Worm (Caenorhabditis elegans) whole organism, L2 larva: ENCODE measurements around the gene Y17G7B.17.

Experiments
- elt-3 ChIP-seq: sonication (generic microtip); optimal IDR thresholded peaks from 2 replicates; lab custom pipeline; 2017; ENCODE audit warnings: missing biosample characterization, missing genetic modification characterization
- lin-11 ChIP-seq: fragments of 150-350 bp; sonication (generic microtip); optimal IDR thresholded peaks from 2 replicates; lab custom pipeline; 2014; ENCODE audit warnings: missing biosample characterization, missing genetic modification characterization, inconsistent platforms, mixed read lengths
- lin-13 ChIP-seq: fragments of 150-350 bp; optimal IDR thresholded peaks from 2 replicates; lab custom pipeline; 2014; ENCODE audit warnings: missing biosample characterization, missing genetic modification reagents, missing genetic modification characterization
- nhr-11 ChIP-seq: fragments of 150-350 bp; optimal IDR thresholded peaks from 2 replicates; lab custom pipeline; 2014; ENCODE audit warnings: missing biosample characterization, missing genetic modification characterization
- nhr-12 ChIP-seq: fragments of 150-350 bp; optimal IDR thresholded peaks from 2 replicates; lab custom pipeline; 2014; ENCODE audit warnings: missing biosample characterization, missing genetic modification characterization

DNA sequence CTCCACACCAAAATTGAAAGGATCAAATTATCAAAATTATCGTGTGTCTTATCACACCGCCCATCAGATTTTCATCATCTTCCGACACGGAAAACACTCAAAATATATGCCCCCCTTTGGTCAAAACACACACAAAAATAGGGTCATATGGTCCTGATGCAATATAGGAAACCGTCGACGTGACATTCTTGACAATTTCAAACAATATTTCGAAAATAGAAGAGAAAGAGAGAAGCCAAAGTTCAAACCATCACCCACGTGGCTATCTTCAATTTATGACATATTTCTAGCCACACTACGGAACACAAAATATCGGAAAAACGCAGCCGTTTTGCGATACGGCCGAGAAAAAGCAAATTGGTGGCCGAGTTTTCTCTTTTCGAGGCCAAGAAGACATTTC lies 49.2 kb downstream of the Y17G7B.17 start:
- no peak for TF ChIP-seq nhr-11 (tag; lab: Kevin White, UChicago)
- TF ChIP-seq lin-11 (tag; lab: Kevin White, UChicago), result no peak
- TF ChIP-seq lin-13 (GFP tag; lab: Kevin White, UChicago), result no peak
- no peak for TF ChIP-seq nhr-12 (tag; lab: Kevin White, UChicago)
- TF ChIP-seq elt-3 (tag; lab: Kevin White, UChicago), result no peak
